Worm (Caenorhabditis elegans) whole organism, young adult: ENCODE results near the gene Y38H6A.5.

Experiments used
- B0019.2 ChIP-seq: fragments of 200-800 bp; sonication (Bioruptor generic); conservative IDR thresholded peaks from 2 replicates; pipeline ENCODE4 v1.3.6; 2022; ENCODE audit warnings: missing genetic modification reagents, missing genetic modification characterization, missing compliant biosample characterization
- B0035.1 ChIP-seq: sonication (generic microtip); optimal IDR thresholded peaks from 2 replicates; lab custom pipeline; 2016; ENCODE audit warnings: missing genetic modification characterization, mild to moderate bottlenecking, missing compliant biosample characterization, missing genotype, missing genetic modification reagents
- F37B4.10 ChIP-seq: fragments of 200-800 bp; sonication (Bioruptor generic); IDR thresholded peaks from 2 replicates; pipeline ENCODE4 v1.3.6; 2022; ENCODE audit warnings: missing genetic modification characterization, missing compliant biosample characterization
- T07F8.4 ChIP-seq: sonication (generic microtip); optimal IDR thresholded peaks from 2 replicates; lab custom pipeline; 2016; ENCODE audit warnings: mild to moderate bottlenecking, missing genetic modification characterization, moderate library complexity, missing compliant biosample characterization
- Y79H2A.3 ChIP-seq: fragments of 200-800 bp; sonication (Bioruptor generic); conservative IDR thresholded peaks from 2 replicates; pipeline ENCODE4 v1.3.6; 2022; ENCODE audit warnings: missing genetic modification reagents, missing genetic modification characterization, missing compliant biosample characterization
- akir-1 ChIP-seq: fragments of 200-800 bp; sonication (Bioruptor generic); optimal IDR thresholded peaks from 2 replicates; lab custom pipeline; 2018; ENCODE audit warnings: mild to moderate bottlenecking, missing genetic modification characterization, moderate library complexity, missing compliant biosample characterization
- aptf-3 ChIP-seq: fragments of 200-800 bp; sonication (Bioruptor generic); IDR thresholded peaks from 2 replicates; pipeline ENCODE4 v1.3.6; 2022; ENCODE audit warnings: missing genetic modification characterization, missing compliant biosample characterization
- athp-1 ChIP-seq: sonication (generic microtip); optimal IDR thresholded peaks from 2 replicates; lab custom pipeline; 2017; ENCODE audit warnings: mild to moderate bottlenecking, missing genetic modification characterization, missing compliant biosample characterization
- attf-6 ChIP-seq: fragments of 200-800 bp; sonication (Bioruptor generic); IDR thresholded peaks from 2 replicates; pipeline ENCODE4 v1.3.6; 2022; ENCODE audit warnings: missing genetic modification reagents, missing genetic modification characterization, missing compliant biosample characterization
- bed-1 ChIP-seq: fragments of 200-800 bp; sonication (Bioruptor generic); IDR thresholded peaks from 2 replicates; pipeline ENCODE4 v1.3.6; 2022; ENCODE audit warnings: missing genetic modification reagents, missing genetic modification characterization, missing compliant biosample characterization
- cebp-1 ChIP-seq, 2 experiments: fragments of 200-800 bp in 1 of 2; sonication (Bioruptor generic) in 1 of 2; sonication (generic microtip) in 1 of 2; IDR thresholded peaks in 1 of 2; optimal IDR thresholded peaks in 1 of 2; 2 replicates each; pipeline versions ENCODE4 v1.3.6 to Lab custom; 2017 to 2022; ENCODE audit warnings: missing compliant biosample characterization in 2 of 2, missing genetic modification characterization in 2 of 2, mild to moderate bottlenecking in 1 of 2, missing genetic modification reagents in 1 of 2, moderate library complexity in 1 of 2
- ceh-27 ChIP-seq: fragments of 200-800 bp; sonication (Bioruptor generic); optimal IDR thresholded peaks from 2 replicates; lab custom pipeline; 2018; ENCODE audit warnings: mild to moderate bottlenecking, missing genetic modification characterization, moderate library complexity, missing compliant biosample characterization
- ceh-91 ChIP-seq: fragments of 200-800 bp; sonication (Bioruptor generic); IDR thresholded peaks from 2 replicates; pipeline ENCODE4 v1.3.6; 2022; ENCODE audit warnings: missing genetic modification reagents, missing genetic modification characterization, missing compliant biosample characterization
- chd-7 ChIP-seq: sonication (generic microtip); optimal IDR thresholded peaks from 2 replicates; lab custom pipeline; 2016; ENCODE audit warnings: mild to moderate bottlenecking, missing genetic modification characterization, moderate library complexity, missing compliant biosample characterization
- dox-1 ChIP-seq: fragments of 200-800 bp; sonication (Bioruptor generic); IDR thresholded peaks from 2 replicates; pipeline ENCODE4 v1.3.6; 2022; ENCODE audit warnings: missing genetic modification reagents, missing genetic modification characterization, missing compliant biosample characterization
- dpff-1 ChIP-seq: sonication (generic microtip); optimal IDR thresholded peaks from 2 replicates; lab custom pipeline; 2017; ENCODE audit warnings: mild to moderate bottlenecking, missing genetic modification characterization, missing compliant biosample characterization
- egrh-3 ChIP-seq: fragments of 200-800 bp; sonication (Bioruptor generic); IDR thresholded peaks from 2 replicates; pipeline ENCODE4 v1.3.6; 2022; ENCODE audit warnings: missing genetic modification reagents, missing genetic modification characterization, missing compliant biosample characterization
- gei-17 ChIP-seq: fragments of 200-800 bp; sonication (Bioruptor generic); optimal IDR thresholded peaks from 2 replicates; lab custom pipeline; 2018; ENCODE audit warnings: mild to moderate bottlenecking, missing genetic modification characterization, missing compliant biosample characterization
- him-1 ChIP-seq: sonication (generic microtip); optimal IDR thresholded peaks from 2 replicates; lab custom pipeline; 2016; ENCODE audit warnings: missing genotype, missing genetic modification reagents, missing genetic modification characterization, missing compliant biosample characterization
- hmg-20 ChIP-seq: fragments of 200-800 bp; sonication (Bioruptor generic); IDR thresholded peaks from 2 replicates; pipeline ENCODE4 v1.3.6; 2022; ENCODE audit warnings: missing genetic modification reagents, missing genetic modification characterization, missing compliant biosample characterization
- lin-26 ChIP-seq: fragments of 200-800 bp; sonication (Bioruptor generic); IDR thresholded peaks from 2 replicates; pipeline ENCODE4 v1.3.6; 2022; ENCODE audit warnings: missing genetic modification reagents, missing genetic modification characterization, missing compliant biosample characterization
- lin-35 ChIP-seq, 3 experiments: fragments of 150-350 bp in 2 of 3; sonication (generic microtip) in 1 of 3; optimal IDR thresholded peaks; 2 replicates each; lab custom pipeline; 2014 to 2018; ENCODE audit warnings: missing biosample characterization in 3 of 3, missing genetic modification characterization in 3 of 3, missing genetic modification reagents in 3 of 3
- lin-40 ChIP-seq: sonication (generic microtip); optimal IDR thresholded peaks from 2 replicates; lab custom pipeline; 2016; ENCODE audit warnings: missing genetic modification characterization, mild to moderate bottlenecking, missing compliant biosample characterization, missing genotype, missing genetic modification reagents
- lin-54 ChIP-seq: fragments of 200-800 bp; sonication (Bioruptor generic); optimal IDR thresholded peaks from 2 replicates; lab custom pipeline; 2018; ENCODE audit warnings: mild to moderate bottlenecking, missing genetic modification characterization, missing compliant biosample characterization
- lsl-1 ChIP-seq: fragments of 200-800 bp; sonication (Bioruptor generic); optimal IDR thresholded peaks from 2 replicates; lab custom pipeline; 2018; ENCODE audit warnings: mild to moderate bottlenecking, missing genetic modification characterization, moderate library complexity, missing compliant biosample characterization
- madf-6 ChIP-seq: fragments of 200-800 bp; sonication (Bioruptor generic); IDR thresholded peaks from 2 replicates; pipeline ENCODE4 v1.3.6; 2022; ENCODE audit warnings: missing genetic modification reagents, missing genetic modification characterization, missing compliant biosample characterization
- mel-28 ChIP-seq: sonication (generic microtip); optimal IDR thresholded peaks from 2 replicates; lab custom pipeline; 2016; ENCODE audit warnings: borderline replicate concordance, mild to moderate bottlenecking, missing genetic modification characterization, missing compliant biosample characterization
- nhr-179 ChIP-seq: sonication (generic microtip); optimal IDR thresholded peaks from 2 replicates; lab custom pipeline; 2016; ENCODE audit warnings: mild to moderate bottlenecking, missing genetic modification characterization, missing compliant biosample characterization
- nhr-80 ChIP-seq: sonication (generic microtip); optimal IDR thresholded peaks from 2 replicates; lab custom pipeline; 2016; ENCODE audit warnings: missing genetic modification characterization, missing compliant biosample characterization
- pbrm-1 ChIP-seq: fragments of 200-800 bp; sonication (Bioruptor generic); IDR thresholded peaks from 2 replicates; pipeline ENCODE4 v1.3.6; 2022; ENCODE audit warnings: missing genetic modification reagents, missing genetic modification characterization, missing compliant biosample characterization
- repo-1 ChIP-seq: sonication (generic microtip); optimal IDR thresholded peaks from 2 replicates; lab custom pipeline; 2017; ENCODE audit warnings: mild to moderate bottlenecking, missing genetic modification characterization, missing compliant biosample characterization
- snpc-1.1 ChIP-seq: sonication (generic microtip); optimal IDR thresholded peaks from 2 replicates; lab custom pipeline; 2017; ENCODE audit warnings: missing genetic modification characterization, mild to moderate bottlenecking, missing compliant biosample characterization, antibody characterized with exemption, moderate library complexity, missing genotype, missing genetic modification reagents; ENCODE audit not compliant: insufficient read depth
- sptf-2 ChIP-seq: fragments of 200-800 bp; sonication (Bioruptor generic); optimal IDR thresholded peaks from 2 replicates; lab custom pipeline; 2018; ENCODE audit warnings: mild to moderate bottlenecking, missing genetic modification characterization, missing compliant biosample characterization
- xnd-1 ChIP-seq: sonication (generic microtip); optimal IDR thresholded peaks from 2 replicates; lab custom pipeline; 2016; ENCODE audit warnings: missing genotype, missing genetic modification reagents, missing genetic modification characterization, missing compliant biosample characterization
- ztf-18 ChIP-seq: sonication (generic microtip); optimal IDR thresholded peaks from 2 replicates; lab custom pipeline; 2016; ENCODE audit warnings: missing genotype, mild to moderate bottlenecking, missing genetic modification characterization, missing compliant biosample characterization
- ztf-25 ChIP-seq: fragments of 200-800 bp; sonication (Bioruptor generic); IDR thresholded peaks from 2 replicates; pipeline ENCODE4 v1.3.6; 2022; ENCODE audit warnings: missing genetic modification reagents, missing genetic modification characterization, missing compliant biosample characterization

Y38H6A.5 gene

DNA sequence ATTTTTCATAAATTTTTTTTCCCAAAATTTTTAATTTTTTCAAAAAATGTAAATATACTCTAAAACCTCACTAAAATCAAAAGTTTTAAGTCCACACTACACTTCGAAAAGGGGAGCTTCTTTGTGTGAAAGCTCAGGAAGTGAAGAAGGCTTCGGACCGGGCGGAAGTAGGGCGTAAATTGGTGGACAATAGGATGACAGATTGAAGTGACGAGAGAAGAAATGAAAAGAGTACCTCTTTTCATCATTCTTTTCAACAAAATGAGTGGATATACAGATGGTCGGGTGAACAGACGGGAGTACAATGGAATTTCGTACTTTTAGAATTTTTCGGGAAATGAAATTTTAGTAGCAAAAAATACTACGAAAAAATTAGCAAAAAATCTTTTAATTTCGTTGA lies 3.7 kb upstream of the Y38H6A.5 start (continued):
- TF ChIP-seq Y79H2A.3 (GFP tag; lab: Robert Waterston, UW) (no peak), madf-6 (GFP tag; lab: Robert Waterston, UW) (no peak), T07F8.4 (tag; lab: Kevin White, UChicago) (no peak), xnd-1 (tag; lab: Kevin White, UChicago) (no peak), F37B4.10 (GFP tag; lab: Robert Waterston, UW) (no peak), ztf-18 (tag; lab: Kevin White, UChicago) (no peak)

DNA sequence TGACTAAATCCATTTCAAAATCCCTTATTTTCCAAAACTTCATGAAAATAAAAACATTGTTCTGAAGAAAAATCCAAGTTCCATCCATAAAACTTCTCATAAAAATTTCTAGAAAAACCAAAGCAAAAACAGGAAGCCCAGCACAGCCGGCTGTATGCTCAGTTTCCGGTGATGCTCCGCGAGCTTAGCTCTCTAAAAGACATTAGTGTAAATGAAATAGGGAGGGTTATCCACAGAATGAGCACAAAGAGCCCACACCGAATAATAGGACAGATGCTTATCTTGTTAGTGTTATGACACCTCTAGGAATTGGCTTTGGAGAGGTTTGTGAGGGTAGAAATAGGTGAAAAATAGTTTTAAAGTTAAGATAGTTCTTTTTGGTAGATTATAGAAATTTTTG lies 2.9 kb upstream of the Y38H6A.5 start:
- TF ChIP-seq lin-40 (no peak), bed-1 (GFP tag; lab: Robert Waterston, UW) (no peak), athp-1 (tag; lab: Kevin White, UChicago) (no peak), mel-28 (tag; lab: Kevin White, UChicago) (no peak), F37B4.10 (GFP tag; lab: Robert Waterston, UW) (no peak), lsl-1 (no peak), attf-6 (GFP tag; lab: Robert Waterston, UW) (no peak), ztf-18 (tag; lab: Kevin White, UChicago) (no peak), ceh-91 (GFP tag; lab: Robert Waterston, UW) (no peak), nhr-179 (no peak), aptf-3 (GFP tag; lab: Robert Waterston, UW) (no peak), ztf-25 (GFP tag; lab: Robert Waterston, UW) (no peak), madf-6 (GFP tag; lab: Robert Waterston, UW) (no peak), cebp-1 (GFP tag; IDR thresholded peaks at IDR 0.05; lab: Robert Waterston, UW) (no peak), cebp-1 (tag; optimal IDR thresholded peaks at IDR 0.05; lab: Kevin White, UChicago) (no peak), B0035.1 (tag; lab: Kevin White, UChicago) (no peak)

DNA sequence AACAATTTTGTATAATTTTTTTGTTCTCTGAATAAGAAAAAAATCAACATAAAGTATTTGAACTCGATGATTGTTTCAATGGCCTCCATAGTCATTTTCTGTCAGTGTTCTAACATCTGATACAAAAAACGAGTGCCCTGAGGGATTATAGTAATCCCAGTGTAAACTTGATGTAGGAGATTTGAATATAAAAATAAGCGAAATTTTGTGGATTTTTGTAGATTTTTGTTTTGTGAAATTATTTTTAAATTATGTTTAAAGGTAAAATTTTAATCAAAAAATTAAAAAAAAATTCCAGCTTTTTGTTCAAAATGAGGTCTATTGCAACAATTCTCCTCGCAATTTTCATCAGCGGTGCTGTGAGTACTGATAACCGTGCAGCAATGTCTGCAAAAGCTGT lies 9.7 kb downstream of the Y38H6A.5 start, which contains the start of gene Y38H6A.1:
TSS of gene Y38H6A.1 (plus strand) at position 301 of the 400 bp plus-strand sequence.
- TF ChIP-seq dpff-1 (no peak), gei-17 (GFP tag; lab: Kevin White, UChicago) (no peak), akir-1 (no peak), egrh-3 (GFP tag; lab: Robert Waterston, UW) (no peak), hmg-20 (GFP tag; lab: Robert Waterston, UW) (no peak), ceh-27 (no peak), lin-35 (GFP tag; optimal IDR thresholded peaks at IDR 0.05; lab: Kevin White, UChicago) (no peak), B0019.2 (GFP tag; lab: Robert Waterston, UW) (no peak), lin-54 (GFP tag; lab: Kevin White, UChicago) (no peak), chd-7 (no peak), sptf-2 (GFP tag; lab: Kevin White, UChicago) (no peak), repo-1 (tag; lab: Kevin White, UChicago) (no peak)

DNA sequence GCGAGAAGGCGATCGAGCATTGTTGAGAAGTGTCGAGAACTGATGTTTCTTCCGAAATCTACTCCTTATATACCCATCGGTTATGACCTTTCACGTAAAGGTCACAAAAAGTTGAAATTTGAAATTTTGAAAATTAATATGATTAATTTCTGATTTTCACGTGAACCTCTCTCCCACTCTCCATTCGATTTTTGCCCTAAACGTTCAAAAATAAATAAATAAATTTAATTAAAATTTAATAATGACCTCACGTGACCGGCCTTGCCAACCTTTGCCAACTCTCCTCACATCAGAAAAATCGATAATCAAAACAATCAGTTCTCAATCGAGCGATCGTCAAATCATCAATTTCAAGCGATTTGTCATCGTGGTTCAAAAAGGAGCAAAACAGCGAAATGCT lies 17.7 kb downstream of the Y38H6A.5 start, which contains the start of gene Y113G7C.1:
TSS of gene Y113G7C.1 (plus strand) at position 301 of the 400 bp plus-strand sequence.
- no peak for TF ChIP-seq dox-1 (GFP tag; lab: Robert Waterston, UW)
- no peak for TF ChIP-seq lin-26 (GFP tag; lab: Robert Waterston, UW)
- no peak for TF ChIP-seq snpc-1.1 (tag; lab: Kevin White, UChicago)
- TF ChIP-seq him-1 (tag; lab: Kevin White, UChicago): no peak
- no peak for TF ChIP-seq nhr-80
- no peak for TF ChIP-seq lsl-1
- TF ChIP-seq pbrm-1: no peak
- TF ChIP-seq athp-1 (tag; lab: Kevin White, UChicago): no peak
